Fruit fly (Drosophila melanogaster) whole organism, wandering third instar larva: ENCODE measurements around the gene rec.
A peak's percentile ranks its signal among the peaks of the same experiment; 100 is the strongest.

ENCODE experiments used
- Abd-B ChIP-seq: fragments of >200 bp; optimal IDR thresholded peaks from 2 replicates; lab custom pipeline; 2017; ENCODE audit warnings: missing biosample characterization, missing genetic modification characterization
- CG32264 ChIP-seq: fragments of 200-800 bp; sonication (Bioruptor generic); optimal IDR thresholded peaks from 2 replicates; lab custom pipeline; 2016; ENCODE audit warnings: missing biosample characterization, missing genetic modification characterization
- CG9705 ChIP-seq: fragments of 200-800 bp; sonication (Bioruptor generic); optimal IDR thresholded peaks from 2 replicates; lab custom pipeline; 2018; ENCODE audit warnings: missing biosample characterization, mild to moderate bottlenecking, missing genetic modification characterization
- CrebA ChIP-seq: fragments of 200-800 bp; sonication (Bioruptor generic); optimal IDR thresholded peaks from 2 replicates; lab custom pipeline; 2016; ENCODE audit warnings: missing biosample characterization, mild to moderate bottlenecking, missing genetic modification characterization, borderline replicate concordance
- Dfd ChIP-seq: fragments of >200 bp; optimal IDR thresholded peaks from 2 replicates; lab custom pipeline; 2017; ENCODE audit warnings: missing biosample characterization, missing genetic modification characterization
- Dif ChIP-seq: fragments of 200-275, 200-300 bp; sonication (Bioruptor generic); optimal IDR thresholded peaks from 2 replicates; lab custom pipeline; 2018; ENCODE audit warnings: missing biosample characterization, missing genetic modification characterization; ENCODE audit not compliant: partially characterized antibody
- GATAd ChIP-seq: sonication (Bioruptor generic); optimal IDR thresholded peaks from 2 replicates; lab custom pipeline; 2016; ENCODE audit warnings: missing biosample characterization, missing genetic modification characterization
- HLH106 ChIP-seq: fragments of 200-800 bp; optimal IDR thresholded peaks from 3 replicates; lab custom pipeline; 2019; ENCODE audit warnings: missing biosample characterization, mild to moderate bottlenecking, missing genetic modification characterization, moderate library complexity
- Hnf4 ChIP-seq: fragments of 200-800 bp; sonication (Bioruptor generic); optimal IDR thresholded peaks from 2 replicates; lab custom pipeline; 2016; ENCODE audit warnings: missing biosample characterization, mild to moderate bottlenecking, missing genetic modification characterization
- Hr78 ChIP-seq: fragments of >200 bp; optimal IDR thresholded peaks from 2 replicates; lab custom pipeline; 2017; ENCODE audit warnings: missing biosample characterization, missing genetic modification characterization
- Hr83 ChIP-seq: fragments of 200-300 bp; sonication (Bioruptor generic); optimal IDR thresholded peaks from 2 replicates; lab custom pipeline; 2016; ENCODE audit warnings: missing biosample characterization, mild to moderate bottlenecking, missing genetic modification characterization, moderate library complexity; ENCODE audit not compliant: poor library complexity, severe bottlenecking
- Jra ChIP-seq: sonication (Bioruptor generic); optimal IDR thresholded peaks from 2 replicates; lab custom pipeline; 2016; ENCODE audit warnings: missing biosample characterization, missing genetic modification characterization
- Mio ChIP-seq: sonication (Bioruptor generic); optimal IDR thresholded peaks from 2 replicates; lab custom pipeline; 2016; ENCODE audit warnings: missing biosample characterization, missing genetic modification characterization
- Myc ChIP-seq: fragments of >200 bp; optimal IDR thresholded peaks from 2 replicates; lab custom pipeline; 2017
- N ChIP-seq: fragments of >200 bp; optimal IDR thresholded peaks from 2 replicates; lab custom pipeline; 2018; ENCODE audit warnings: missing biosample characterization, missing external identifiers, missing genetic modification characterization
- OdsH ChIP-seq: fragments of 200-800 bp; sonication (Bioruptor generic); optimal IDR thresholded peaks from 2 replicates; lab custom pipeline; 2016; ENCODE audit warnings: missing biosample characterization, mild to moderate bottlenecking, missing genetic modification characterization
- Rel ChIP-seq, 2 experiments: fragments of 200-800 bp; sonication (Bioruptor generic) in 1 of 2; optimal IDR thresholded peaks; 2 replicates in 1 of 2; 3 replicates in 1 of 2; lab custom pipeline; 2016 to 2019; ENCODE audit warnings: mild to moderate bottlenecking in 2 of 2, missing biosample characterization in 2 of 2, missing genetic modification characterization in 2 of 2, moderate library complexity in 1 of 2
- Sp1 ChIP-seq: fragments of 200-800 bp; sonication (Bioruptor generic); optimal IDR thresholded peaks from 3 replicates; lab custom pipeline; 2019; ENCODE audit warnings: missing biosample characterization, mild to moderate bottlenecking, missing genetic modification characterization, moderate library complexity
- Vsx2 ChIP-seq: fragments of 200-300, 225-300 bp; sonication (Bioruptor generic); optimal IDR thresholded peaks from 2 replicates; lab custom pipeline; 2018; ENCODE audit warnings: missing biosample characterization, missing genetic modification characterization; ENCODE audit not compliant: partially characterized antibody
- br ChIP-seq: fragments of 200-800 bp; sonication (Bioruptor generic); optimal IDR thresholded peaks from 2 replicates; lab custom pipeline; 2016; ENCODE audit warnings: missing biosample characterization, missing genetic modification characterization
- brk ChIP-seq: fragments of 200-800 bp; sonication (Bioruptor generic); optimal IDR thresholded peaks from 2 replicates; lab custom pipeline; 2016; ENCODE audit warnings: missing biosample characterization, mild to moderate bottlenecking, missing genetic modification characterization
- dl ChIP-seq, 2 experiments: fragments of 175-275, 200-275 bp in 1 of 2; fragments of 200-275 bp in 1 of 2; sonication (Bioruptor generic); optimal IDR thresholded peaks; lab custom pipeline; 2018; ENCODE audit warnings: mild to moderate bottlenecking in 2 of 2, missing biosample characterization in 2 of 2, missing genetic modification characterization in 2 of 2, moderate library complexity in 2 of 2; ENCODE audit not compliant: partially characterized antibody in 2 of 2, insufficient read depth in 1 of 2
- dmrt93B ChIP-seq: fragments of 200-800 bp; sonication (Bioruptor generic); optimal IDR thresholded peaks from 2 replicates; lab custom pipeline; 2018; ENCODE audit warnings: missing biosample characterization, mild to moderate bottlenecking, missing genetic modification characterization
- dsf ChIP-seq: sonication (Bioruptor generic); optimal IDR thresholded peaks from 2 replicates; lab custom pipeline; 2016; ENCODE audit warnings: missing biosample characterization, missing genetic modification characterization, borderline replicate concordance
- ey ChIP-seq: fragments of 200-800 bp; sonication (Bioruptor generic); optimal IDR thresholded peaks from 2 replicates; lab custom pipeline; 2016; ENCODE audit warnings: missing biosample characterization, missing genetic modification characterization
- foxo ChIP-seq, 2 experiments: fragments of 200-800 bp; sonication (Bioruptor generic); optimal IDR thresholded peaks; 2 replicates in 1 of 2; 3 replicates in 1 of 2; lab custom pipeline; 2016 to 2017; ENCODE audit warnings: missing biosample characterization in 2 of 2, missing genetic modification characterization in 2 of 2
- fru ChIP-seq: fragments of 200-800 bp; sonication (Bioruptor generic); optimal IDR thresholded peaks from 3 replicates; lab custom pipeline; 2016; ENCODE audit warnings: missing biosample characterization, mild to moderate bottlenecking, missing genetic modification characterization
- h ChIP-seq: fragments of 200-800 bp; sonication (Bioruptor generic); optimal IDR thresholded peaks from 3 replicates; lab custom pipeline; 2016; ENCODE audit warnings: missing biosample characterization, mild to moderate bottlenecking, missing genetic modification characterization
- jim ChIP-seq: fragments of 175-275, 200-325 bp; sonication (Bioruptor generic); optimal IDR thresholded peaks from 2 replicates; lab custom pipeline; 2016; ENCODE audit warnings: missing biosample characterization, mild to moderate bottlenecking, missing genetic modification characterization
- lola ChIP-seq: fragments of >200 bp; optimal IDR thresholded peaks from 2 replicates; lab custom pipeline; 2017; ENCODE audit warnings: missing biosample characterization, missing genetic modification characterization
- pan ChIP-seq: fragments of >200 bp; optimal IDR thresholded peaks from 2 replicates; lab custom pipeline; 2017
- psq ChIP-seq: fragments of 200-800 bp; sonication (Bioruptor generic); optimal IDR thresholded peaks from 3 replicates; lab custom pipeline; 2017; ENCODE audit warnings: missing biosample characterization, mild to moderate bottlenecking, missing genetic modification characterization, moderate library complexity
- rgr ChIP-seq: fragments of 200-800 bp; sonication (Bioruptor generic); optimal IDR thresholded peaks from 3 replicates; lab custom pipeline; 2016; ENCODE audit warnings: missing biosample characterization, mild to moderate bottlenecking, missing genetic modification characterization
- sage ChIP-seq: fragments of 200-800 bp; sonication (Bioruptor generic); optimal IDR thresholded peaks from 2 replicates; lab custom pipeline; 2016; ENCODE audit warnings: missing biosample characterization, mild to moderate bottlenecking, missing genetic modification characterization
- sv ChIP-seq: fragments of 200-800 bp; sonication (Bioruptor generic); optimal IDR thresholded peaks from 3 replicates; lab custom pipeline; 2016; ENCODE audit warnings: missing biosample characterization, missing genetic modification characterization
- tai ChIP-seq: sonication (Bioruptor generic); optimal IDR thresholded peaks from 2 replicates; lab custom pipeline; 2016; ENCODE audit warnings: missing biosample characterization, missing genetic modification characterization
- usp ChIP-seq: fragments of >200 bp; optimal IDR thresholded peaks from 2 replicates; lab custom pipeline; 2017; ENCODE audit warnings: missing biosample characterization, missing genetic modification characterization
- woc ChIP-seq: sonication (Bioruptor generic); optimal IDR thresholded peaks from 2 replicates; lab custom pipeline; 2016; ENCODE audit warnings: missing biosample characterization, mild to moderate bottlenecking, missing genetic modification characterization

The rec gene

DNA sequence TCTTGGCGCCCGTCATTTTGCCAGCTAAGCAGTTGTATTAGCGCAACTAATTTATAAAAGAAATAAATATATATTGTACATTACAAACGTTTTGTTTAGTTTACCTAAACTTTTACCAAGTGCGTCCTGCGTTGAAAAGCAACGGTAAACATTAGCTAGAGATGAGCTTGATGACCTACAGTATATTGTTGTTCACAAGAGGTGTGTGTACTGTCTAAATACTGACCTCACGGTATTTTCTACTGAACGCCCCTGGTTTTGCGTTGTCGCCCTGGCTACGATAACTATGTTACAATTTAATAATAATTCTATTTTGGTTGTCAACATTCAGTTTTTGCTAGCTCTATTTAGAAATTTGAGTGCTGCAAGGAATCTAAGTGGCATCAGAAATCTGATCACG, 40.0 kb downstream of the rec start, which contains the start of gene Acyp2:
Gene Acyp2 (plus strand): TSS at position 262 of the 400 bp plus-strand sequence.
- TF ChIP-seq GATAd (GFP tag; lab: Kevin White, UChicago) (no peak), Jra (GFP tag; lab: Kevin White, UChicago) (peak; percentile 62), br (GFP tag; lab: Kevin White, UChicago) (no peak), foxo (GFP tag; optimal IDR thresholded peaks at IDR 0.05; lab: Kevin White, UChicago) (peak in 1 of 2 experiments; percentile 53), Hr83 (GFP tag; lab: Kevin White, UChicago) (peak; percentile 86), rgr (GFP tag; lab: Kevin White, UChicago) (peak; percentile 14), Dif (no peak), sv (peak; percentile 48), Dfd (no peak), h (no peak), ey (peak; percentile 17), tai (GFP tag; lab: Kevin White, UChicago) (no peak), Sp1 (GFP tag; lab: Kevin White, UChicago) (no peak), Mio (no peak), brk (GFP tag; lab: Kevin White, UChicago) (no peak), Myc (lab: Kevin White, UChicago) (no peak), CG32264 (GFP tag; lab: Kevin White, UChicago) (no peak), CG9705 (peak; percentile 8), dsf (no peak), N (GFP tag; lab: Kevin White, UChicago) (no peak), Vsx2 (no peak), Rel (GFP tag; optimal IDR thresholded peaks at IDR 0.05; lab: Kevin White, UChicago) (no peak), Rel (tag; optimal IDR thresholded peaks at IDR 0.05; lab: Kevin White, UChicago) (no peak), psq (GFP tag; lab: Kevin White, UChicago) (no peak), woc (no peak), sage (GFP tag; lab: Kevin White, UChicago) (no peak), dmrt93B (GFP tag; lab: Kevin White, UChicago) (no peak), fru (GFP tag; lab: Kevin White, UChicago) (no peak), jim (GFP tag; lab: Kevin White, UChicago) (peak; percentile 44), Hr78 (GFP tag; lab: Kevin White, UChicago) (no peak), Hnf4 (GFP tag; lab: Kevin White, UChicago) (peak; percentile 69), HLH106 (tag; lab: Kevin White, UChicago) (peak; percentile 26), OdsH (GFP tag; lab: Kevin White, UChicago) (no peak), usp (no peak), Abd-B (GFP tag; lab: Kevin White, UChicago) (no peak), CrebA (no peak), dl (GFP tag; optimal IDR thresholded peaks at IDR 0.05; lab: Kevin White, UChicago; ENCODE audit: insufficient read depth in 1 of 2, partially characterized antibody in 2 of 2) (no peak), pan (lab: Kevin White, UChicago) (no peak), lola (GFP tag; lab: Kevin White, UChicago) (no peak)

DNA sequence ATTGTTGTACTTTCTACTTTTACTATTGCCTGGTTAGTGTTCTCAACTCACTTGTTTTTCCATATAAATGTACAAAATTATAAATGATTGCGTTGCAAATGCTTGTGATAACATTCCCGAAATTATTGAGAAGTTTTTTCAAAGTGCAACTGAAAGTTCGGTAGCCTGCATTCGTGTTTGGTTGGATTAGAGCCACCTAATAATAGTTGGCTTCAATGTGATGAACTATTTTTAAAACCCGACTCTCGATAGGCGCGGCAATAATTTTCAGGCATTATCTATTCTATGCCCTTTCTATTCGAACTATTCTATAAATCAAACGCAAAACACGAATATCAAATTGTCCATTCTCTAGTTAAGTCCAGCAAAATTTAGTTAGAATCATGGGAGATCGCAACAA, 44.2 kb downstream of the rec start, which contains the start of gene Uros2:
Gene Uros2 (plus strand): TSS at position 301 of the 400 bp plus-strand sequence.
- no peak for TF ChIP-seq br (GFP tag; lab: Kevin White, UChicago)
- no peak for TF ChIP-seq ey
- TF ChIP-seq fru (GFP tag; lab: Kevin White, UChicago) = no peak
- no peak for TF ChIP-seq woc
- TF ChIP-seq psq (GFP tag; lab: Kevin White, UChicago) = no peak
- no peak for TF ChIP-seq CG32264 (GFP tag; lab: Kevin White, UChicago)
- no peak for TF ChIP-seq Mio
- TF ChIP-seq Hnf4 (GFP tag; lab: Kevin White, UChicago) = no peak
- no peak for TF ChIP-seq Jra (GFP tag; lab: Kevin White, UChicago)
- TF ChIP-seq Dif = no peak

DNA sequence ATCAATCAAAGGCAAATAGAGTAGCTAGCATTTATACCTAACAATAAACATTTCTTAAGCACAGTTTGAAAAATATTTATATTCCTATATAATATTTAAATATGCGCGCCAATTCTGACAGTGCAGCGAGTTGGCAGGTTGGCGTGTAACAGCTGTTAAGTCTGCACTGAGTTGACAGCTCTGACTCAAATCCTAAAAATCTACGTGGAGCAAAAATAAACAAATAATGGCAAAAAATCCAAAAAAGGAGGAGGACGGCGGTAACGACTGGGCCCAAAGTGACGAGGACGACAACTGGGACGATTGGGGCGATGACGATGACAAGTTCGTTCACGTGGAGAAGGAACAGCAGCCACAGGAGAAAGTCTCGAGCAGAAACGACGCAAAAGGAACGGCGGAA, 45.9 kb downstream of the rec start, which contains the start of gene CG9590:
Gene CG9590 (plus strand): TSS at position 166 of the 400 bp plus-strand sequence.
- TF ChIP-seq CG9705 (no peak), Hr78 (GFP tag; lab: Kevin White, UChicago) (no peak), br (GFP tag; lab: Kevin White, UChicago) (no peak), psq (GFP tag; lab: Kevin White, UChicago) (no peak), sage (GFP tag; lab: Kevin White, UChicago) (no peak), h (no peak), ey (no peak), dl (GFP tag; optimal IDR thresholded peaks at IDR 0.05; lab: Kevin White, UChicago; ENCODE audit: insufficient read depth in 1 of 2, partially characterized antibody in 2 of 2) (no peak), Vsx2 (no peak), Rel (GFP tag; optimal IDR thresholded peaks at IDR 0.05; lab: Kevin White, UChicago) (no peak), Rel (tag; optimal IDR thresholded peaks at IDR 0.05; lab: Kevin White, UChicago) (no peak), dmrt93B (GFP tag; lab: Kevin White, UChicago) (no peak), dsf (no peak), N (GFP tag; lab: Kevin White, UChicago) (no peak), brk (GFP tag; lab: Kevin White, UChicago) (no peak), Dif (no peak), HLH106 (tag; lab: Kevin White, UChicago) (no peak), pan (lab: Kevin White, UChicago) (no peak), usp (no peak), fru (GFP tag; lab: Kevin White, UChicago) (no peak), Hnf4 (GFP tag; lab: Kevin White, UChicago) (no peak)
